Worm (Caenorhabditis elegans): ENCODE measurements around the gene ret-1.
A peak's percentile ranks its signal among the peaks of the same experiment; 100 is the strongest.

ret-1 gene

ce11 chrV:14847291-14847915, at the start of gene ret-1:
ret-1 (minus strand) TSS chrV:14847413.
- TF ChIP-seq pag-3 (tag; optimal IDR thresholded peaks at IDR 0.05; ENCODE audit: borderline replicate concordance, insufficient read depth): peak; percentile 18
- TF ChIP-seq nhr-237 (tag; optimal IDR thresholded peaks at IDR 0.05): no peak
- TF ChIP-seq isw-1 (GFP tag; IDR thresholded peaks at IDR 0.05): no peak
- TF ChIP-seq lsy-2 (tag; optimal IDR thresholded peaks at IDR 0.05): peak; percentile 52 to 56
- no peak for TF ChIP-seq aly-2 (tag; optimal IDR thresholded peaks at IDR 0.05)
- TF ChIP-seq unc-130 (tag; optimal IDR thresholded peaks at IDR 0.05): peak; percentile 13
- no peak for TF ChIP-seq pqm-1 (tag; optimal IDR thresholded peaks at IDR 0.05)
- TF ChIP-seq ceh-82 (tag; optimal IDR thresholded peaks at IDR 0.05): no peak
- TF ChIP-seq F16B12.6 (tag; optimal IDR thresholded peaks at IDR 0.05): no peak
- TF ChIP-seq snu-23 (GFP tag; optimal IDR thresholded peaks at IDR 0.05): peak; percentile 72
- TF ChIP-seq pax-3 (tag; optimal IDR thresholded peaks at IDR 0.05): no peak
- TF ChIP-seq nhr-71 (tag; optimal IDR thresholded peaks at IDR 0.05): peak; percentile 87
- no peak for TF ChIP-seq hlh-4 (tag; optimal IDR thresholded peaks at IDR 0.05)
- no peak for TF ChIP-seq zip-4 (GFP tag; optimal IDR thresholded peaks at IDR 0.05)
- TF ChIP-seq irx-1 (tag; optimal IDR thresholded peaks at IDR 0.05): no peak
- TF ChIP-seq nhr-11 (tag; optimal IDR thresholded peaks at IDR 0.05): no peak
- peak; percentile 81 for TF ChIP-seq lin-14 (GFP tag; optimal IDR thresholded peaks at IDR 0.05)
- no peak for TF ChIP-seq nhr-77 (tag; optimal IDR thresholded peaks at IDR 0.05)
- TF ChIP-seq swsn-7 (tag; optimal IDR thresholded peaks at IDR 0.05): peak; percentile 29
- no peak for TF ChIP-seq vab-15 (tag; optimal IDR thresholded peaks at IDR 0.05)
- TF ChIP-seq ztf-11 (tag; optimal IDR thresholded peaks at IDR 0.05): no peak
- TF ChIP-seq unc-62 (GFP tag; optimal IDR thresholded peaks at IDR 0.05): no peak
- no peak for TF ChIP-seq nhr-85 (tag)
- TF ChIP-seq nhr-12 (tag; optimal IDR thresholded peaks at IDR 0.05): no peak
- no peak for TF ChIP-seq ceh-8 (GFP tag; optimal IDR thresholded peaks at IDR 0.05)
- no peak for TF ChIP-seq ceh-90 (tag; optimal IDR thresholded peaks at IDR 0.05)
- TF ChIP-seq rnt-1 (tag; optimal IDR thresholded peaks at IDR 0.05): peak; percentile 93
- no peak for TF ChIP-seq ceh-88 (GFP tag; IDR thresholded peaks at IDR 0.05)
- no peak for TF ChIP-seq tlp-1 (tag; optimal IDR thresholded peaks at IDR 0.05)
- peak; percentile 80 for TF ChIP-seq nhr-19 (GFP tag; conservative IDR thresholded peaks at IDR 0.05)
- peak in 1 of 3 experiments; percentile 10 for TF ChIP-seq dpl-1 (GFP tag; optimal IDR thresholded peaks at IDR 0.05)
- peak; percentile 16 to 45 for TF ChIP-seq efl-1 (optimal IDR thresholded peaks at IDR 0.05)
- peak in 1 of 2 experiments; percentile 88 for TF ChIP-seq efl-1 (GFP tag; optimal IDR thresholded peaks at IDR 0.05 in 1 of 2)
- TF ChIP-seq lin-13 (GFP tag; optimal IDR thresholded peaks at IDR 0.05): peak; percentile 43
- TF ChIP-seq fkh-4 (tag; optimal IDR thresholded peaks at IDR 0.05; ENCODE audit: borderline replicate concordance): no peak
- no peak for TF ChIP-seq fkh-10 (GFP tag; optimal IDR thresholded peaks at IDR 0.05)
- no peak for TF ChIP-seq snpc-4 (tag; optimal IDR thresholded peaks at IDR 0.05)
- TF ChIP-seq ama-1 (optimal IDR thresholded peaks at IDR 0.05): no peak
- TF ChIP-seq ceh-63 (GFP tag; optimal IDR thresholded peaks at IDR 0.05): no peak
- no peak for TF ChIP-seq unc-30 (tag; optimal IDR thresholded peaks at IDR 0.05)
- no peak for TF ChIP-seq efl-3 (GFP tag; optimal IDR thresholded peaks at IDR 0.05)
- no peak for TF ChIP-seq ztf-4 (tag; optimal IDR thresholded peaks at IDR 0.05)
- TF ChIP-seq nhr-76 (tag; optimal IDR thresholded peaks at IDR 0.05): no peak
- TF ChIP-seq fos-1 (tag; optimal IDR thresholded peaks at IDR 0.05): no peak
- no peak for TF ChIP-seq lin-35 (GFP tag; optimal IDR thresholded peaks at IDR 0.05)
- TF ChIP-seq xbp-1 (tag; optimal IDR thresholded peaks at IDR 0.05): peak; percentile 31
- TF ChIP-seq egl-13 (tag; optimal IDR thresholded peaks at IDR 0.05): no peak
- TF ChIP-seq nhr-20 (tag; optimal IDR thresholded peaks at IDR 0.05): peak; percentile 58
- no peak for TF ChIP-seq blmp-1 (tag; optimal IDR thresholded peaks at IDR 0.05)
- peak; percentile 11 for TF ChIP-seq lin-39 (tag; optimal IDR thresholded peaks at IDR 0.05)
- no peak for TF ChIP-seq nhr-84 (tag; optimal IDR thresholded peaks at IDR 0.05)
- no peak for TF ChIP-seq mef-2 (tag; optimal IDR thresholded peaks at IDR 0.05)
- peak; percentile 31 for TF ChIP-seq tbx-2 (tag; optimal IDR thresholded peaks at IDR 0.05)
- no peak for TF ChIP-seq elt-3 (tag; optimal IDR thresholded peaks at IDR 0.05)
